Fruit fly (Drosophila melanogaster) whole organism, embryonic: ENCODE results near the gene Hr4.
A peak's percentile ranks its signal among the peaks of the same experiment; 100 is the strongest.

Experiments used
- CG10321 ChIP-seq: fragments of 200-800 bp; sonication (Bioruptor generic); IDR thresholded peaks from 2 replicates; pipeline ENCODE4 v1.3.6; 2022; ENCODE audit warnings: missing biosample characterization, missing genetic modification characterization
- CG10431 ChIP-seq: fragments of 200-800 bp; sonication (Bioruptor generic); optimal IDR thresholded peaks from 3 replicates; lab custom pipeline; 2018; ENCODE audit warnings: missing biosample characterization, mild to moderate bottlenecking, missing genetic modification characterization
- CG15479 ChIP-seq: fragments of 200-800 bp; sonication (Bioruptor generic); optimal IDR thresholded peaks from 3 replicates; lab custom pipeline; 2019; ENCODE audit warnings: missing biosample characterization, mild to moderate bottlenecking, missing genetic modification characterization, moderate library complexity
- CG17361 ChIP-seq: fragments of 200-800 bp; sonication (Bioruptor generic); IDR thresholded peaks from 3 replicates; pipeline ENCODE4 v1.3.6; 2022; ENCODE audit warnings: missing biosample characterization, missing genetic modification characterization
- CG17385 ChIP-seq: fragments of 200-800 bp; sonication (Bioruptor generic); optimal IDR thresholded peaks from 3 replicates; lab custom pipeline; 2018; ENCODE audit warnings: missing biosample characterization, mild to moderate bottlenecking, missing genetic modification characterization
- CG18262 ChIP-seq: fragments of 200-800 bp; optimal IDR thresholded peaks from 3 replicates; lab custom pipeline; 2019; ENCODE audit warnings: missing biosample characterization, mild to moderate bottlenecking, missing genetic modification characterization, moderate library complexity
- CG1832 ChIP-seq: fragments of 200-800 bp; sonication (Bioruptor generic); optimal IDR thresholded peaks from 2 replicates; lab custom pipeline; 2017; ENCODE audit warnings: missing biosample characterization, mild to moderate bottlenecking, missing genetic modification characterization, inconsistent platforms
- CG3163 ChIP-seq: fragments of 200-800 bp; sonication (Bioruptor generic); optimal IDR thresholded peaks from 3 replicates; lab custom pipeline; 2016; ENCODE audit warnings: missing biosample characterization, missing genetic modification characterization
- CG33213 ChIP-seq: fragments of 200-800 bp; sonication (Bioruptor generic); optimal IDR thresholded peaks from 3 replicates; lab custom pipeline; 2016; ENCODE audit warnings: missing biosample characterization, missing genetic modification characterization
- CG34224 ChIP-seq: fragments of 200-800 bp; sonication (Bioruptor generic); IDR thresholded peaks from 3 replicates; pipeline ENCODE4 v1.3.6; 2022; ENCODE audit warnings: missing biosample characterization, missing genetic modification characterization; ENCODE audit not compliant: partially characterized antibody
- CG42726 ChIP-seq: fragments of 200-800 bp; sonication (Bioruptor generic); IDR thresholded peaks from 2 replicates; pipeline ENCODE4 v1.3.6; 2022; ENCODE audit warnings: missing biosample characterization, missing genetic modification characterization; ENCODE audit not compliant: partially characterized antibody
- CG4360 ChIP-seq: fragments of 200-800 bp; sonication (Bioruptor generic); IDR thresholded peaks from 2 replicates; pipeline ENCODE4 v1.3.6; 2022; ENCODE audit warnings: missing biosample characterization, missing genetic modification characterization
- CG7556 ChIP-seq: fragments of 200-800 bp; sonication (Bioruptor generic); optimal IDR thresholded peaks from 2 replicates; lab custom pipeline; 2017; ENCODE audit warnings: missing biosample characterization, mild to moderate bottlenecking, missing genetic modification characterization
- CG7786 ChIP-seq: fragments of 200-800 bp; sonication (Bioruptor generic); optimal IDR thresholded peaks from 2 replicates; lab custom pipeline; 2016; ENCODE audit warnings: missing biosample characterization, missing genetic modification characterization
- CG8290 ChIP-seq, 3 experiments: fragments of 200-800 bp; sonication (Bioruptor generic); optimal IDR thresholded peaks; 2 replicates each; lab custom pipeline; 2016 to 2019; ENCODE audit warnings: missing biosample characterization in 3 of 3, missing genetic modification characterization in 3 of 3, mild to moderate bottlenecking in 2 of 3, moderate library complexity in 1 of 3
- CG8388 ChIP-seq: fragments of 200-800 bp; sonication (Bioruptor generic); optimal IDR thresholded peaks from 2 replicates; lab custom pipeline; 2019; ENCODE audit warnings: missing biosample characterization, mild to moderate bottlenecking, missing genetic modification characterization, moderate library complexity
- CG8924 ChIP-seq: fragments of 200-800 bp; optimal IDR thresholded peaks from 3 replicates; lab custom pipeline; 2019; ENCODE audit warnings: missing biosample characterization, mild to moderate bottlenecking, missing genetic modification characterization, moderate library complexity
- GATAe ChIP-seq: fragments of 200-800 bp; sonication (Bioruptor generic); conservative IDR thresholded peaks from 2 replicates; pipeline ENCODE4 v1.3.6; 2022; ENCODE audit warnings: missing biosample characterization, missing genetic modification characterization
- Kr ChIP-seq: fragments of 200-800 bp; sonication (Bioruptor generic); optimal IDR thresholded peaks from 2 replicates; lab custom pipeline; 2017; ENCODE audit warnings: missing biosample characterization, mild to moderate bottlenecking, missing genetic modification characterization
- Mes4 ChIP-seq: fragments of 200-800 bp; sonication (Bioruptor generic); optimal IDR thresholded peaks from 2 replicates; lab custom pipeline; 2016; ENCODE audit warnings: missing biosample characterization, missing genetic modification characterization
- Nf-YB ChIP-seq: fragments of 200-800 bp; sonication (Bioruptor generic); optimal IDR thresholded peaks from 3 replicates; lab custom pipeline; 2019; ENCODE audit warnings: missing biosample characterization, mild to moderate bottlenecking, missing genetic modification characterization, moderate library complexity
- Pdp1 ChIP-seq, 2 experiments: fragments of 200-800 bp; sonication (Bioruptor generic); optimal IDR thresholded peaks; 3 replicates each; lab custom pipeline; 2016; ENCODE audit warnings: missing biosample characterization in 2 of 2, missing genetic modification characterization in 2 of 2, mild to moderate bottlenecking in 1 of 2, moderate library complexity in 1 of 2
- Sox100B ChIP-seq: fragments of 200-800 bp; sonication (Bioruptor generic); optimal IDR thresholded peaks from 3 replicates; lab custom pipeline; 2018; ENCODE audit warnings: missing biosample characterization, mild to moderate bottlenecking, missing genetic modification characterization
- Sox102F ChIP-seq: fragments of 200-800 bp; sonication (Bioruptor generic); optimal IDR thresholded peaks from 2 replicates; lab custom pipeline; 2018; ENCODE audit warnings: missing biosample characterization, mild to moderate bottlenecking, missing genetic modification characterization, moderate library complexity
- Trl ChIP-seq, 3 experiments: fragments of >200 bp in 2 of 3; fragments of 200-800 bp in 1 of 3; sonication (Bioruptor generic) in 1 of 3; optimal IDR thresholded peaks; 2 replicates in 1 of 3; 3 replicates in 2 of 3; lab custom pipeline; 2016 to 2017; ENCODE audit warnings: missing biosample characterization in 1 of 3, missing genetic modification characterization in 1 of 3
- abd-A ChIP-seq: fragments of 200-800 bp; sonication (Bioruptor generic); optimal IDR thresholded peaks from 3 replicates; lab custom pipeline; 2019; ENCODE audit warnings: missing biosample characterization, mild to moderate bottlenecking, missing genetic modification characterization, moderate library complexity
- aop ChIP-seq: fragments of 200-800 bp; sonication (Bioruptor generic); IDR thresholded peaks from 2 replicates; pipeline ENCODE4 v1.3.6; 2022; ENCODE audit warnings: missing biosample characterization, missing genetic modification characterization
- cad ChIP-seq: fragments of >200 bp; optimal IDR thresholded peaks from 2 replicates; lab custom pipeline; 2017; ENCODE audit warnings: missing biosample characterization, missing genetic modification characterization
- cg ChIP-seq: fragments of 200-800 bp; sonication (Bioruptor generic); optimal IDR thresholded peaks from 3 replicates; lab custom pipeline; 2019; ENCODE audit warnings: missing biosample characterization, mild to moderate bottlenecking, missing genetic modification characterization, moderate library complexity
- chinmo ChIP-seq: fragments of 200-800 bp; sonication (Bioruptor generic); IDR thresholded peaks from 4 replicates; pipeline ENCODE4 v1.3.6; 2022; ENCODE audit warnings: missing biosample characterization, missing genetic modification characterization; ENCODE audit not compliant: partially characterized antibody
- corto ChIP-seq: fragments of 200-800 bp; sonication (Bioruptor generic); optimal IDR thresholded peaks from 2 replicates; lab custom pipeline; 2016; ENCODE audit warnings: missing biosample characterization, mild to moderate bottlenecking, missing genetic modification characterization, moderate library complexity
- fd102C ChIP-seq: fragments of 200-800 bp; sonication (Bioruptor generic); optimal IDR thresholded peaks from 2 replicates; lab custom pipeline; 2018; ENCODE audit warnings: missing biosample characterization, mild to moderate bottlenecking, missing genetic modification characterization, moderate library complexity
- grau ChIP-seq: fragments of 200-800 bp; optimal IDR thresholded peaks from 3 replicates; lab custom pipeline; 2019; ENCODE audit warnings: missing biosample characterization, mild to moderate bottlenecking, missing genetic modification characterization, moderate library complexity
- gsb ChIP-seq: fragments of 200-800 bp; sonication (Bioruptor generic); IDR thresholded peaks from 2 replicates; pipeline ENCODE4 v1.3.6; 2022; ENCODE audit warnings: missing biosample characterization, missing genetic modification characterization
- jigr1 ChIP-seq: fragments of 200-800 bp; sonication (Bioruptor generic); IDR thresholded peaks from 3 replicates; pipeline ENCODE4 v1.3.6; 2022; ENCODE audit warnings: missing biosample characterization, missing genetic modification characterization
- kay ChIP-seq: fragments of 200-800 bp; sonication (Bioruptor generic); optimal IDR thresholded peaks from 2 replicates; lab custom pipeline; 2016; ENCODE audit warnings: missing biosample characterization, missing genetic modification characterization
- kni ChIP-seq: fragments of 200-800 bp; sonication (Bioruptor generic); optimal IDR thresholded peaks from 3 replicates; lab custom pipeline; 2017; ENCODE audit warnings: mild to moderate bottlenecking, missing biosample characterization, missing genetic modification reagents, missing genetic modification characterization
- nom ChIP-seq: fragments of 200-800 bp; sonication (Bioruptor generic); optimal IDR thresholded peaks from 2 replicates; lab custom pipeline; 2017; ENCODE audit warnings: missing biosample characterization, missing genetic modification characterization, mild to moderate bottlenecking, moderate library complexity, missing genetic modification reagents
- odd ChIP-seq: fragments of 200-800 bp; sonication (Bioruptor generic); optimal IDR thresholded peaks from 2 replicates; lab custom pipeline; 2017; ENCODE audit warnings: missing biosample characterization, mild to moderate bottlenecking, missing genetic modification characterization
- pros ChIP-seq: fragments of 200-800 bp; sonication (Bioruptor generic); optimal IDR thresholded peaks from 3 replicates; lab custom pipeline; 2019; ENCODE audit warnings: missing biosample characterization, mild to moderate bottlenecking, missing genetic modification characterization, moderate library complexity
- psq ChIP-seq: fragments of 200-800 bp; sonication (Bioruptor generic); optimal IDR thresholded peaks from 2 replicates; lab custom pipeline; 2017; ENCODE audit warnings: missing biosample characterization, missing genetic modification characterization
- yki ChIP-seq: fragments of >200 bp; optimal IDR thresholded peaks from 3 replicates; lab custom pipeline; 2018
- z ChIP-seq: fragments of 200-800 bp; sonication (Bioruptor generic); IDR thresholded peaks from 3 replicates; pipeline ENCODE4 v1.3.6; 2022; ENCODE audit warnings: missing biosample characterization, missing genetic modification characterization

Gene Hr4

dm6 chrX:1947178-1947872, 5.6 kb downstream of the Hr4 start (continued):
- TF ChIP-seq CG7786 (GFP tag; lab: Kevin White, UChicago): peak; percentile 92
- peak; percentile 96 for TF ChIP-seq CG33213 (GFP tag; lab: Kevin White, UChicago)
- peak; percentile 93 for TF ChIP-seq aop
- peak; percentile 96 for TF ChIP-seq grau
- peak; percentile 95 for TF ChIP-seq fd102C (GFP tag; lab: Kevin White, UChicago)

DNA sequence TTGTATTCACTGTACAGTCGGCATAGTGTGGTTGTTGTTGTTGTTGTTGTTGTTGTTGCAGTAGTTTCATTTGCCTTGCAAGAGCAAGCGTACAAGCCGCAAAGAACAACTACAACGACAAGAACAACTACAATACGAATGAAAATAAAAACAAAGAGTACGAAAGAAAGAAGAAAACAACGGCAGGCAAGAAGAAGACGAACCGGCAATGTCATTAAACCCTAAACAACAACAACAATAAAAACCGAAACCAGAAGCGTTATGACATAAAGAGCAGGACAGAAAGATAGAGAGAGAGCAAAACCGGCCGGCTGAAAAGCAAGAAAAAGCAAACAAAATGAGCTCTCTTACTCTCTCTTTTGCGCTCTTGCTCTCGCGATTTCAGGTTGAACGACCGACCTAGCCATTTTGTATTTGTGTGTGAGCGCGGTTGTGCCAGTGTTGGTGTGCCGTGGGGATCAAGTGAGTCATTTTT, 6.2 kb downstream of the Hr4 start:
- TF ChIP-seq CG17361 (GFP tag; lab: Robert Waterston, UW) (peak; percentile 22; the same call in 1 of the 3 replicates), psq (peak; percentile 41), CG17385 (peak; percentile 91), Nf-YB (GFP tag; lab: Kevin White, UChicago) (no peak), cad (GFP tag; lab: Kevin White, UChicago) (peak; percentile 52), gsb (GFP tag; lab: Robert Waterston, UW) (no peak), CG4360 (GFP tag; lab: Robert Waterston, UW) (peak; percentile 97), CG1832 (peak; percentile 46), yki (lab: Kevin White, UChicago) (peak; percentile 78), Mes4 (GFP tag; lab: Kevin White, UChicago) (no peak), corto (GFP tag; lab: Kevin White, UChicago) (peak; percentile 24), abd-A (peak; percentile 50), CG18262 (tag; lab: Kevin White, UChicago) (peak; percentile 0), cg (GFP tag; lab: Kevin White, UChicago) (peak; percentile 80), Kr (GFP tag; lab: Kevin White, UChicago) (peak; percentile 5), jigr1 (no peak), CG8924 (tag; lab: Kevin White, UChicago) (peak; percentile 11), CG8388 (GFP tag; lab: Kevin White, UChicago) (no peak), CG42726 (GFP tag; lab: Robert Waterston, UW) (0 out of 2 replicates have a peak, but pooled peaks have one; percentile 3), CG10321 (GFP tag; lab: Robert Waterston, UW) (0 out of 2 replicates have a peak, but pooled peaks have one; percentile 3), kni (GFP tag; lab: Kevin White, UChicago) (peak; percentile 1), kay (GFP tag; lab: Kevin White, UChicago) (peak; percentile 17), CG7556 (GFP tag; lab: Kevin White, UChicago) (peak; percentile 39), Sox100B (GFP tag; lab: Kevin White, UChicago) (peak; percentile 51), Sox102F (GFP tag; lab: Kevin White, UChicago) (no peak), CG8290 (GFP tag; optimal IDR thresholded peaks at IDR 0.05; lab: Kevin White, UChicago) (no peak), CG8290 (tag; optimal IDR thresholded peaks at IDR 0.05; lab: Kevin White, UChicago) (no peak), GATAe (GFP tag; lab: Robert Waterston, UW) (0 out of 2 replicates have a peak, but pooled peaks have one; percentile 6), z (GFP tag; lab: Robert Waterston, UW) (0 out of 3 replicates have a peak, but pooled peaks have one; percentile 34), Pdp1 (GFP tag; optimal IDR thresholded peaks at IDR 0.05; lab: Kevin White, UChicago) (peak in 1 of 2 experiments; percentile 94), odd (GFP tag; lab: Kevin White, UChicago) (peak; percentile 49), CG3163 (GFP tag; lab: Kevin White, UChicago) (peak; percentile 92), CG10431 (GFP tag; lab: Kevin White, UChicago) (peak; percentile 18), Trl (optimal IDR thresholded peaks at IDR 0.05; lab: Kevin White, UChicago) (peak; percentile 92 to 93), Trl (GFP tag; optimal IDR thresholded peaks at IDR 0.05; lab: Kevin White, UChicago) (no peak), CG34224 (GFP tag; lab: Robert Waterston, UW) (0 out of 3 replicates have a peak, but pooled peaks have one; percentile 26), nom (GFP tag; lab: Kevin White, UChicago) (peak; percentile 82), CG15479 (GFP tag; lab: Kevin White, UChicago) (peak; percentile 1), chinmo (GFP tag; lab: Robert Waterston, UW) (0 out of 4 replicates have a peak, but pooled peaks have one; percentile 70), pros (peak; percentile 86), fd102C (GFP tag; lab: Kevin White, UChicago) (no peak)
- TF ChIP-seq, all 482 proteins: peak for 31
